Worm (Caenorhabditis elegans) whole organism, L1 larva: Measurements from ENCODE around the gene best-24.

Source experiments
- Y116A8C.19 ChIP-seq: sonication (generic microtip); optimal IDR thresholded peaks from 2 replicates; lab custom pipeline; 2016; ENCODE audit warnings: missing compliant biosample characterization, missing genetic modification characterization, borderline replicate concordance
- alr-1 ChIP-seq: fragments of 200-800 bp; sonication (Bioruptor generic); optimal IDR thresholded peaks from 2 replicates; lab custom pipeline; 2018; ENCODE audit warnings: borderline replicate concordance, mild to moderate bottlenecking, missing genetic modification characterization, missing compliant biosample characterization
- aly-2 ChIP-seq: fragments of 150-350 bp; optimal IDR thresholded peaks from 2 replicates; lab custom pipeline; 2014; ENCODE audit warnings: missing biosample characterization, missing genetic modification characterization
- ceh-63 ChIP-seq: fragments of 200-800 bp; sonication (Bioruptor generic); optimal IDR thresholded peaks from 2 replicates; lab custom pipeline; 2018; ENCODE audit warnings: mild to moderate bottlenecking, missing genetic modification characterization, missing compliant biosample characterization
- ceh-82 ChIP-seq, 3 experiments: fragments of 150-350 bp in 1 of 3; sonication (generic microtip) in 2 of 3; optimal IDR thresholded peaks; 2 replicates each; lab custom pipeline; 2014 to 2017; ENCODE audit warnings: missing biosample characterization in 3 of 3, missing genetic modification characterization in 3 of 3
- ceh-90 ChIP-seq: sonication (generic microtip); optimal IDR thresholded peaks from 2 replicates; lab custom pipeline; 2016; ENCODE audit warnings: missing genetic modification characterization, missing compliant biosample characterization
- ces-1 ChIP-seq: fragments of 150-350 bp; optimal IDR thresholded peaks from 2 replicates; lab custom pipeline; 2014; ENCODE audit warnings: missing biosample characterization, missing genetic modification reagents, missing genetic modification characterization
- dpl-1 ChIP-seq, 3 experiments: fragments of 150-350 bp in 2 of 3; sonication (generic microtip) in 1 of 3; optimal IDR thresholded peaks; 2 replicates each; lab custom pipeline; 2014 to 2017; ENCODE audit warnings: missing biosample characterization in 3 of 3, missing genetic modification characterization in 3 of 3, missing genetic modification reagents in 3 of 3
- dsc-1 ChIP-seq: sonication (generic microtip); optimal IDR thresholded peaks from 2 replicates; lab custom pipeline; 2016; ENCODE audit warnings: mild to moderate bottlenecking, missing genetic modification characterization, missing compliant biosample characterization
- efl-1 ChIP-seq, 4 experiments: fragments of 150-350 bp; optimal IDR thresholded peaks in 3 of 4; peaks in 1 of 4; 1 replicate in 1 of 4; 2 replicates in 3 of 4; lab custom pipeline; 2014; ENCODE audit warnings: missing biosample characterization in 2 of 4, missing genetic modification characterization in 2 of 4, missing genetic modification reagents in 2 of 4
- elt-2 ChIP-seq: sonication (generic microtip); optimal IDR thresholded peaks from 2 replicates; lab custom pipeline; 2016; ENCODE audit warnings: missing genetic modification characterization, mild to moderate bottlenecking, inconsistent platforms, missing compliant biosample characterization, missing genetic modification reagents
- elt-3 ChIP-seq, 6 experiments: fragments of 150-350 bp in 1 of 6; sonication (generic microtip); optimal IDR thresholded peaks; 2 replicates each; lab custom pipeline; 2017 to 2018; ENCODE audit warnings: missing biosample characterization in 6 of 6, missing genetic modification characterization in 6 of 6, inconsistent platforms in 1 of 6
- fkh-10 ChIP-seq: sonication (generic microtip); optimal IDR thresholded peaks from 2 replicates; lab custom pipeline; 2017; ENCODE audit warnings: missing biosample characterization, missing genetic modification reagents, missing genetic modification characterization
- fos-1 ChIP-seq: fragments of 150-350 bp; optimal IDR thresholded peaks from 2 replicates; lab custom pipeline; 2014; ENCODE audit warnings: missing biosample characterization, missing genetic modification characterization
- grh-1 ChIP-seq: fragments of 200-800 bp; sonication (Bioruptor generic); IDR thresholded peaks from 2 replicates; pipeline ENCODE4 v1.3.6; 2022; ENCODE audit warnings: missing genetic modification reagents, missing genetic modification characterization, missing compliant biosample characterization
- jun-1 ChIP-seq: fragments of 150-350 bp; optimal IDR thresholded peaks from 2 replicates; lab custom pipeline; 2014; ENCODE audit warnings: missing biosample characterization, missing genetic modification reagents, missing genetic modification characterization
- lin-13 ChIP-seq: fragments of 150-350 bp; optimal IDR thresholded peaks from 2 replicates; lab custom pipeline; 2014; ENCODE audit warnings: missing biosample characterization, missing genetic modification reagents, missing genetic modification characterization
- lir-3 ChIP-seq: sonication (generic microtip); optimal IDR thresholded peaks from 2 replicates; lab custom pipeline; 2016; ENCODE audit warnings: mild to moderate bottlenecking, missing genetic modification characterization, moderate library complexity, missing compliant biosample characterization; ENCODE audit not compliant: poor library complexity
- mab-9 ChIP-seq: fragments of 200-800 bp; sonication (Bioruptor generic); IDR thresholded peaks from 2 replicates; pipeline ENCODE4 v1.3.6; 2022; ENCODE audit warnings: missing genetic modification reagents, missing genetic modification characterization, missing compliant biosample characterization
- mef-2 ChIP-seq: fragments of 150-350 bp; optimal IDR thresholded peaks from 2 replicates; lab custom pipeline; 2014; ENCODE audit warnings: missing biosample characterization, missing genetic modification characterization
- nhr-11 ChIP-seq: fragments of 150-350 bp; optimal IDR thresholded peaks from 2 replicates; lab custom pipeline; 2014; ENCODE audit warnings: missing biosample characterization, missing genetic modification characterization
- nhr-76 ChIP-seq: sonication (generic microtip); optimal IDR thresholded peaks from 2 replicates; lab custom pipeline; 2017; ENCODE audit warnings: missing biosample characterization, missing genetic modification characterization
- nhr-77 ChIP-seq: fragments of 150-350 bp; optimal IDR thresholded peaks from 2 replicates; lab custom pipeline; 2014; ENCODE audit warnings: missing biosample characterization, missing genetic modification characterization
- nhr-84 ChIP-seq: sonication (generic microtip); optimal IDR thresholded peaks from 2 replicates; lab custom pipeline; 2017; ENCODE audit warnings: missing biosample characterization, missing genetic modification characterization
- nhr-85 ChIP-seq: sonication (generic microtip); peaks from one replicate; lab custom pipeline; 2016; ENCODE audit warnings: missing genetic modification characterization, inconsistent platforms, missing compliant biosample characterization
- pax-3 ChIP-seq: fragments of 200-800 bp; sonication (Bioruptor generic); optimal IDR thresholded peaks from 2 replicates; lab custom pipeline; 2018; ENCODE audit warnings: mild to moderate bottlenecking, missing genetic modification characterization, moderate library complexity, missing compliant biosample characterization
- rnt-1 ChIP-seq: sonication (generic microtip); optimal IDR thresholded peaks from 2 replicates; lab custom pipeline; 2016; ENCODE audit warnings: mild to moderate bottlenecking, missing genetic modification characterization, moderate library complexity, missing compliant biosample characterization
- skn-1 ChIP-seq: fragments of 150-350 bp; optimal IDR thresholded peaks from 2 replicates; lab custom pipeline; 2014; ENCODE audit warnings: missing biosample characterization, missing genetic modification characterization
- snpc-4 ChIP-seq: fragments of 150-350 bp; optimal IDR thresholded peaks from 2 replicates; lab custom pipeline; 2014; ENCODE audit warnings: missing biosample characterization, missing genetic modification characterization
- sox-4 ChIP-seq: sonication (generic microtip); optimal IDR thresholded peaks from 2 replicates; lab custom pipeline; 2016; ENCODE audit warnings: missing genetic modification characterization, missing compliant biosample characterization
- unc-62 ChIP-seq: fragments of 150-350 bp; optimal IDR thresholded peaks from 2 replicates; lab custom pipeline; 2014; ENCODE audit warnings: missing biosample characterization, missing genetic modification reagents, missing genetic modification characterization
- unc-86 ChIP-seq: sonication (generic microtip); optimal IDR thresholded peaks from 2 replicates; lab custom pipeline; 2016; ENCODE audit warnings: missing genetic modification characterization, missing compliant biosample characterization
- unc-98 ChIP-seq: fragments of 200-800 bp; sonication (Bioruptor generic); IDR thresholded peaks from 2 replicates; pipeline ENCODE4 v1.3.6; 2022; ENCODE audit warnings: missing genetic modification characterization, missing compliant biosample characterization
- vab-15 ChIP-seq: sonication (generic microtip); optimal IDR thresholded peaks from 2 replicates; lab custom pipeline; 2017; ENCODE audit warnings: missing genotype, mild to moderate bottlenecking, missing genetic modification characterization, missing compliant biosample characterization
- xbp-1 ChIP-seq: sonication (generic microtip); optimal IDR thresholded peaks from 2 replicates; lab custom pipeline; 2016; ENCODE audit warnings: missing genetic modification characterization, missing compliant biosample characterization
- zag-1 ChIP-seq: fragments of 150-350 bp; optimal IDR thresholded peaks from 2 replicates; lab custom pipeline; 2014; ENCODE audit warnings: missing biosample characterization, missing genetic modification characterization
- ztf-11 ChIP-seq, 2 experiments: sonication (generic microtip); optimal IDR thresholded peaks; 2 replicates each; lab custom pipeline; 2016 to 2017; ENCODE audit warnings: missing genetic modification characterization in 2 of 2, missing biosample characterization in 1 of 2, missing compliant biosample characterization in 1 of 2
- ztf-4 ChIP-seq: fragments of 150-350 bp; optimal IDR thresholded peaks from 2 replicates; lab custom pipeline; 2014; ENCODE audit warnings: missing biosample characterization, missing genetic modification characterization

The best-24 gene

DNA sequence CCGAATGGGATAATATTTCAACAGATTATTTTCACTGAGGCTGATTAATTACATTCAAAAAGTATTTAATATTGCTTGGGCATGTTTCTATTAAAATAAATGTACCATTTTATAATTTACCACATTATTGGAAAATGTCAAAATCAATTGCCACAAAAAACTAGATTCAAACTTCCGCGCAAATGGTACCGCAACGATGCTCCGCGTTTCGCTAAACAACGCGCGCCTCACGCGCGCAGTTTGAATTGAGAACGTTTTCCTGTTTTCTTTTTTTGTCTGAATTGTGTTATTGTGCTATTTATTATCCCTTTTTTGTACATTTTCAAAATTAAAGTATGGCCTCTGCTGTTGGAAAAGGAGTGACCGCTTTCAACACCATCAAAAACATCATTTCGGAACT, 40.0 kb downstream of the best-24 start, which contains the start of gene C29E4.12 (continued):
- TF ChIP-seq Y116A8C.19 (tag; lab: Kevin White, UChicago) (no peak), mab-9 (GFP tag; lab: Robert Waterston, UW) (no peak), nhr-76 (tag; lab: Kevin White, UChicago) (no peak), skn-1 (tag; lab: Kevin White, UChicago) (peak; percentile 81), ceh-82 (tag; optimal IDR thresholded peaks at IDR 0.05; lab: Kevin White, UChicago) (peak; percentile 47 to 79 (median 69)), fos-1 (tag; lab: Kevin White, UChicago) (peak; percentile 7), grh-1 (peak; percentile 69), efl-1 (optimal IDR thresholded peaks at IDR 0.05; lab: Kevin White, UChicago) (peak; percentile 82 to 98), efl-1 (GFP tag; optimal IDR thresholded peaks at IDR 0.05 in 1 of 2; lab: Kevin White, UChicago) (peak; percentile 98 to 100), elt-2 (tag; lab: Kevin White, UChicago) (peak; percentile 26), ztf-4 (no peak), zag-1 (tag; lab: Kevin White, UChicago) (no peak), nhr-84 (no peak), ceh-63 (GFP tag; lab: Kevin White, UChicago) (no peak), fkh-10 (GFP tag; lab: Kevin White, UChicago) (no peak), xbp-1 (tag; lab: Kevin White, UChicago) (peak; percentile 78), elt-3 (tag; optimal IDR thresholded peaks at IDR 0.05; lab: Kevin White, UChicago) (peak in 2 of 6 experiments; percentile 4 to 64), lin-13 (GFP tag; lab: Kevin White, UChicago) (peak; percentile 70), mef-2 (tag; lab: Kevin White, UChicago) (no peak), ztf-11 (tag; optimal IDR thresholded peaks at IDR 0.05; lab: Kevin White, UChicago) (peak in 1 of 2 experiments; percentile 18), sox-4 (tag; lab: Kevin White, UChicago) (no peak), pax-3 (tag; lab: Kevin White, UChicago) (peak; percentile 65), dsc-1 (no peak), aly-2 (tag; lab: Kevin White, UChicago) (peak; percentile 64), nhr-85 (tag; lab: Kevin White, UChicago) (peak; percentile 86), alr-1 (no peak), nhr-77 (tag; lab: Kevin White, UChicago) (peak; percentile 61), unc-86 (tag; lab: Kevin White, UChicago) (peak; percentile 53), jun-1 (tag; lab: Kevin White, UChicago) (peak; percentile 69), ces-1 (GFP tag; lab: Kevin White, UChicago) (no peak), ceh-90 (tag; lab: Kevin White, UChicago) (peak; percentile 34)

DNA sequence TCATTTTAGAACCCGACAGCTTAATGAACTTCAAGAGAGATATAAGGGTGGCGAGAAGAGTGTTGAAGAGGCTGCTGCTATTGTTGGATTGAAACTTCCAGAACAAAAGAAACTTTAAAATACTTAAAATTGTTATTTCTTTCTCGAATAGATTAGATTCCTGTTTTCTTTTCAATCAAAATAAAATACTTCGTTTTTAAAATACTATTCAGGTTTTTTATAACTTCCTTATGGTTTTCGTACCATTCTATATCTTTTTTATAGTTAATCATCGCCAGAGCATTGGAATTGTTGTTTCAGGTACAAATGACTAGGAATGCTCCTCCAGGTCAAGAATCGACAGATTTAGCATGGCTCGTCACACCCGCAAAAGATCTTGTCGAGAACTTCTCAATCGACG, 40.6 kb downstream of the best-24 start, which contains the start of gene kle-2:
TSS of gene kle-2 (plus strand) at position 301 of the 400 bp plus-strand sequence.
- TF ChIP-seq rnt-1 (tag; lab: Kevin White, UChicago) (no peak), nhr-11 (no peak), snpc-4 (no peak)

DNA sequence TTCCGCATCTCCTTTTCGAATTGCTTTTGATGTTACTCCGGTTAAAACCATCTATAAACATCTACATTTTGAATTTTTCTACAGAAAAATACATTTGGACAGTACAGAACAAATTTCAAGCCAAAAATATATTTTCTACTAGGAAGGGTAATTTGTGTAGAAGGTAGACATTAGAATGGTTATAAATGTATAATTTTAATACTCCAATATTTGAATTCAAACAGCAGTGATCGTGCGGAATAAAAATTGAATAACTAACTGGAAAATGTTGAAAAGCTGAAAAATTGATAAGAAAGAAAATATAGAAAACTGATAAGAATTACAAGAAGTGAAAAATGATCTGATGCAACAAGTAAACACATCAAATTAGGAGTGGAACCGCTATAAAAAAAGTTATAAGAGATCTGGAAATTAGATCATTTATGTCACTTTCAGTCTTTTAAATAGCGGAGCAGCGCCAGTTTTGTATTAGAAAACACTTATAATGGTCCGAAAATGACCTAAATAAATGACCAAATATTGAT, 46.2 kb downstream of the best-24 start, which contains the start of gene gsto-1:
TSS of gene gsto-1 (minus strand) at position 51 of the 524 bp plus-strand sequence.
- TF ChIP-seq snpc-4 (no peak), lir-3 (tag; lab: Kevin White, UChicago) (no peak), vab-15 (tag; lab: Kevin White, UChicago) (no peak), nhr-11 (no peak), unc-62 (GFP tag; lab: Kevin White, UChicago) (no peak), dpl-1 (GFP tag; optimal IDR thresholded peaks at IDR 0.05; lab: Kevin White, UChicago) (no peak), mab-9 (GFP tag; lab: Robert Waterston, UW) (no peak), unc-98 (no peak)
